Worm (Caenorhabditis elegans) whole organism, midembryonic: ENCODE measurements around the gene srw-143.

Experiments used
- T22C8.4 ChIP-seq: fragments of 200-800 bp; sonication (Bioruptor generic); IDR thresholded peaks from 2 replicates; pipeline ENCODE4 v1.3.6; 2022; ENCODE audit warnings: missing genetic modification characterization, missing compliant biosample characterization
- cog-1 ChIP-seq: sonication (generic microtip); optimal IDR thresholded peaks from 2 replicates; lab custom pipeline; 2016; ENCODE audit warnings: missing genetic modification characterization, missing compliant biosample characterization
- flt-1 ChIP-seq: fragments of 200-800 bp; sonication (Bioruptor generic); IDR thresholded peaks from 2 replicates; pipeline ENCODE4 v1.3.6; 2022; ENCODE audit warnings: missing genetic modification characterization, missing compliant biosample characterization
- klf-2 ChIP-seq: fragments of 200-800 bp; sonication (Bioruptor generic); conservative IDR thresholded peaks from 2 replicates; pipeline ENCODE4 v1.3.6; 2022; ENCODE audit warnings: missing genetic modification reagents, missing genetic modification characterization, missing compliant biosample characterization
- med-1 ChIP-seq: sonication (generic microtip); optimal IDR thresholded peaks from 2 replicates; lab custom pipeline; 2017; ENCODE audit warnings: missing genetic modification characterization, mild to moderate bottlenecking, missing compliant biosample characterization, antibody characterized with exemption, missing genetic modification reagents; ENCODE audit not compliant: insufficient read depth
- ref-1 ChIP-seq: fragments of 200-800 bp; sonication (Bioruptor generic); conservative IDR thresholded peaks from 2 replicates; pipeline ENCODE4 v1.3.6; 2022; ENCODE audit warnings: missing genetic modification reagents, missing genetic modification characterization, missing compliant biosample characterization
- tab-1 ChIP-seq: fragments of 200-800 bp; sonication (Bioruptor generic); IDR thresholded peaks from 2 replicates; pipeline ENCODE4 v1.3.6; 2022; ENCODE audit warnings: missing genetic modification characterization, missing compliant biosample characterization
- ztf-23 ChIP-seq: fragments of 200-800 bp; sonication (Bioruptor generic); IDR thresholded peaks from 2 replicates; pipeline ENCODE4 v1.3.6; 2022; ENCODE audit warnings: missing genetic modification reagents, missing genetic modification characterization, missing compliant biosample characterization
- ztf-29 ChIP-seq: fragments of 200-800 bp; sonication (Bioruptor generic); IDR thresholded peaks from 2 replicates; pipeline ENCODE4 v1.3.6; 2022; ENCODE audit warnings: missing genetic modification reagents, missing genetic modification characterization, missing compliant biosample characterization

ce11 chrV:2892976-2893375 lies 48.3 kb downstream of the srw-143 start, which contains the start of gene srh-127:
- no peak for TF ChIP-seq flt-1 (GFP tag; lab: Robert Waterston, UW)
- TF ChIP-seq T22C8.4 (GFP tag; lab: Robert Waterston, UW): no peak
- no peak for TF ChIP-seq ztf-23 (GFP tag; lab: Robert Waterston, UW)
- TF ChIP-seq ref-1 (GFP tag; lab: Robert Waterston, UW): no peak
- no peak for TF ChIP-seq cog-1
- no peak for TF ChIP-seq med-1
- TF ChIP-seq klf-2 (GFP tag; lab: Robert Waterston, UW): no peak
- TF ChIP-seq ztf-29 (GFP tag; lab: Robert Waterston, UW): no peak
- no peak for TF ChIP-seq tab-1 (GFP tag; lab: Robert Waterston, UW)
